Worm (Caenorhabditis elegans) whole organism, L4/young adult: ENCODE results near the gene elt-4.

ENCODE experiments used
- W03F9.2 ChIP-seq: fragments of 150-350 bp; optimal IDR thresholded peaks from 2 replicates; lab custom pipeline; 2014; ENCODE audit warnings: missing biosample characterization, missing genetic modification characterization
- dao-5 ChIP-seq: sonication (generic microtip); optimal IDR thresholded peaks from 2 replicates; lab custom pipeline; 2016; ENCODE audit warnings: missing genotype, missing genetic modification characterization, moderate library complexity, missing compliant biosample characterization
- him-1 ChIP-seq: sonication (generic microtip); optimal IDR thresholded peaks from 2 replicates; lab custom pipeline; 2016; ENCODE audit warnings: missing genotype, missing genetic modification reagents, missing genetic modification characterization, missing compliant biosample characterization

ce11 chrX:10435492-10435939, 39.8 kb upstream of the elt-4 start:
- TF ChIP-seq him-1 (tag; lab: Kevin White, UChicago) (peak; percentile 64), dao-5 (no peak), W03F9.2 (no peak)
